Worm (Caenorhabditis elegans): Measurements from ENCODE around the gene nlp-3.

- TF ChIP-seq rpc-1 (optimal IDR thresholded peaks at IDR 0.05) (no peak), rpc-1 (tag; optimal IDR thresholded peaks at IDR 0.05) (no peak), nhr-90 (tag; optimal IDR thresholded peaks at IDR 0.05) (no peak), nhr-80 (tag; optimal IDR thresholded peaks at IDR 0.05) (no peak), sdz-38 (tag; optimal IDR thresholded peaks at IDR 0.05) (no peak), let-526 (GFP tag; IDR thresholded peaks at IDR 0.05) (no peak), nfya-1 (tag; optimal IDR thresholded peaks at IDR 0.05; ENCODE audit: borderline replicate concordance, insufficient read depth) (no peak), nhr-120 (GFP tag; IDR thresholded peaks at IDR 0.05) (no peak), F33H1.4 (GFP tag; IDR thresholded peaks at IDR 0.05) (no peak), bed-1 (GFP tag; IDR thresholded peaks at IDR 0.05) (no peak), Y56A3A.18 (GFP tag; IDR thresholded peaks at IDR 0.05) (no peak)
These were observed 32.2 kb upstream of the nlp-3 start for ce11 chrX:13210478-13210877.

Measured in whole organism, young adult.